Worm (Caenorhabditis elegans) whole organism, L4 larva: ENCODE results near the gene spin-2.

Source experiments
- D1046.2 ChIP-seq: fragments of 200-800 bp; sonication (Bioruptor generic); IDR thresholded peaks from 2 replicates; pipeline ENCODE4 v1.3.6; 2022; ENCODE audit warnings: missing genetic modification characterization, missing compliant biosample characterization
- F44E2.7 ChIP-seq: fragments of 200-800 bp; sonication (Bioruptor generic); IDR thresholded peaks from 2 replicates; pipeline ENCODE4 v2.1.2; 2022; ENCODE audit warnings: missing genetic modification characterization, missing compliant biosample characterization
- F49E8.2 ChIP-seq: sonication (generic microtip); optimal IDR thresholded peaks from 2 replicates; lab custom pipeline; 2016; ENCODE audit warnings: missing compliant biosample characterization, mild to moderate bottlenecking, missing genetic modification characterization, borderline replicate concordance
- R02D3.7 ChIP-seq: fragments of 150-350 bp; sonication (generic microtip); optimal IDR thresholded peaks from 3 replicates; lab custom pipeline; 2014; ENCODE audit warnings: missing biosample characterization, missing genetic modification characterization
- T20F7.1 ChIP-seq: fragments of 200-800 bp; sonication (Bioruptor generic); optimal IDR thresholded peaks from 2 replicates; lab custom pipeline; 2018; ENCODE audit warnings: mild to moderate bottlenecking, missing genetic modification characterization, missing compliant biosample characterization
- Y75B8A.6 ChIP-seq: fragments of 200-800 bp; sonication (Bioruptor generic); IDR thresholded peaks from 2 replicates; pipeline ENCODE4 v1.3.6; 2022; ENCODE audit warnings: missing genetic modification reagents, missing genetic modification characterization, missing compliant biosample characterization
- ZK337.2 ChIP-seq: fragments of 200-800 bp; sonication (Bioruptor generic); IDR thresholded peaks from 2 replicates; pipeline ENCODE4 v1.3.6; 2022; ENCODE audit warnings: missing genetic modification reagents, missing genetic modification characterization, missing compliant biosample characterization
- ZK546.5 ChIP-seq, 2 experiments: sonication (generic microtip); optimal IDR thresholded peaks; 2 replicates each; lab custom pipeline; 2017; ENCODE audit warnings: missing biosample characterization in 2 of 2, missing genetic modification characterization in 2 of 2
- aha-1 ChIP-seq: fragments of 150-350 bp; peaks from one replicate; lab custom pipeline; 2014; ENCODE audit warnings: missing biosample characterization, missing genetic modification characterization
- aly-2 ChIP-seq: sonication (generic microtip); optimal IDR thresholded peaks from 2 replicates; lab custom pipeline; 2018; ENCODE audit warnings: missing biosample characterization, missing genetic modification characterization
- ama-1 ChIP-seq: fragments of 150-350 bp; optimal IDR thresholded peaks from 2 replicates; lab custom pipeline; 2014; ENCODE audit warnings: inconsistent platforms, mixed read lengths
- ceh-20 ChIP-seq: fragments of 200-800 bp; sonication (Bioruptor generic); IDR thresholded peaks from 2 replicates; pipeline ENCODE4 v1.3.6; 2022; ENCODE audit warnings: missing genetic modification reagents, missing genetic modification characterization, missing compliant biosample characterization
- ceh-28 ChIP-seq: fragments of 150-350 bp; optimal IDR thresholded peaks from 2 replicates; lab custom pipeline; 2014; ENCODE audit warnings: missing biosample characterization, missing genetic modification reagents, missing genetic modification characterization
- ceh-32 ChIP-seq: sonication (generic microtip); optimal IDR thresholded peaks from 2 replicates; lab custom pipeline; 2016; ENCODE audit warnings: mild to moderate bottlenecking, missing genetic modification characterization, missing compliant biosample characterization; ENCODE audit not compliant: poor library complexity
- ceh-44 ChIP-seq: fragments of 200-800 bp; sonication (Bioruptor generic); IDR thresholded peaks from 2 replicates; pipeline ENCODE4 v1.3.6; 2022; ENCODE audit warnings: missing genetic modification reagents, missing genetic modification characterization, missing compliant biosample characterization
- ctbp-1 ChIP-seq: fragments of 200-800 bp; sonication (Bioruptor generic); IDR thresholded peaks from 2 replicates; pipeline ENCODE4 v1.3.6; 2022; ENCODE audit warnings: missing genetic modification reagents, missing genetic modification characterization, missing compliant biosample characterization
- daf-19 ChIP-seq: fragments of 200-800 bp; sonication (Bioruptor generic); conservative IDR thresholded peaks from 2 replicates; pipeline ENCODE4 v1.3.6; 2022; ENCODE audit warnings: missing genetic modification characterization, missing compliant biosample characterization
- daf-8 ChIP-seq: fragments of 200-800 bp; sonication (Bioruptor generic); IDR thresholded peaks from 2 replicates; pipeline ENCODE4 v1.3.6; 2022; ENCODE audit warnings: missing genetic modification characterization, missing compliant biosample characterization
- dmd-6 ChIP-seq: fragments of 200-800 bp; sonication (Bioruptor generic); IDR thresholded peaks from 2 replicates; pipeline ENCODE4 v1.3.6; 2022; ENCODE audit warnings: missing genetic modification reagents, missing genetic modification characterization, missing compliant biosample characterization
- dmd-8 ChIP-seq: fragments of 200-800 bp; sonication (Bioruptor generic); IDR thresholded peaks from 2 replicates; pipeline ENCODE4 v1.3.6; 2022; ENCODE audit warnings: missing genetic modification characterization, missing compliant biosample characterization
- dmd-9 ChIP-seq: fragments of 200-800 bp; sonication (Bioruptor generic); IDR thresholded peaks from 2 replicates; pipeline ENCODE4 v1.3.6; 2022; ENCODE audit warnings: missing genetic modification reagents, missing genetic modification characterization, missing compliant biosample characterization
- dpl-1 ChIP-seq: fragments of 150-350 bp; optimal IDR thresholded peaks from 2 replicates; lab custom pipeline; 2014; ENCODE audit warnings: missing biosample characterization, missing genetic modification reagents, missing genetic modification characterization
- dve-1 ChIP-seq: sonication (generic microtip); optimal IDR thresholded peaks from 2 replicates; lab custom pipeline; 2017; ENCODE audit warnings: antibody characterized with exemption, mild to moderate bottlenecking, missing genetic modification characterization, missing compliant biosample characterization; ENCODE audit not compliant: insufficient read depth
- egl-43 ChIP-seq: fragments of 200-800 bp; sonication (Bioruptor generic); IDR thresholded peaks from 2 replicates; pipeline ENCODE4 v1.3.6; 2022; ENCODE audit warnings: missing genetic modification reagents, missing genetic modification characterization, missing compliant biosample characterization
- fkh-10 ChIP-seq: fragments of 150-350 bp; optimal IDR thresholded peaks from 2 replicates; lab custom pipeline; 2014; ENCODE audit warnings: missing biosample characterization, missing genetic modification reagents, missing genetic modification characterization
- fos-1 ChIP-seq: fragments of 150-350 bp; optimal IDR thresholded peaks from 2 replicates; lab custom pipeline; 2014; ENCODE audit warnings: missing biosample characterization, missing genetic modification characterization
- gei-8 ChIP-seq: fragments of 200-800 bp; sonication (Bioruptor generic); optimal IDR thresholded peaks from 2 replicates; lab custom pipeline; 2018; ENCODE audit warnings: mild to moderate bottlenecking, missing genetic modification characterization, missing compliant biosample characterization
- hlh-11 ChIP-seq: fragments of 200-800 bp; sonication (Bioruptor generic); optimal IDR thresholded peaks from 2 replicates; lab custom pipeline; 2018; ENCODE audit warnings: mild to moderate bottlenecking, missing genetic modification characterization, missing compliant biosample characterization
- hlh-30 ChIP-seq: sonication (generic microtip); optimal IDR thresholded peaks from 2 replicates; lab custom pipeline; 2017; ENCODE audit warnings: antibody characterized with exemption, mild to moderate bottlenecking, missing genetic modification characterization, missing compliant biosample characterization; ENCODE audit not compliant: insufficient read depth
- jun-1 ChIP-seq: fragments of 150-350 bp; optimal IDR thresholded peaks from 2 replicates; lab custom pipeline; 2014; ENCODE audit warnings: missing biosample characterization, missing genetic modification reagents, missing genetic modification characterization
- lim-7 ChIP-seq: fragments of 200-800 bp; sonication (Bioruptor generic); IDR thresholded peaks from 2 replicates; pipeline ENCODE4 v1.3.6; 2022; ENCODE audit warnings: missing genetic modification characterization, missing compliant biosample characterization
- lin-15B ChIP-seq: fragments of 150-350 bp; sonication (generic microtip); optimal IDR thresholded peaks from 3 replicates; lab custom pipeline; 2014; ENCODE audit warnings: missing biosample characterization, missing genetic modification characterization
- lin-29 ChIP-seq: fragments of 200-800 bp; sonication (Bioruptor generic); IDR thresholded peaks from 2 replicates; pipeline ENCODE4 v1.3.6; 2022; ENCODE audit warnings: missing genetic modification reagents, missing genetic modification characterization, missing compliant biosample characterization
- nhr-25 ChIP-seq: sonication (generic microtip); optimal IDR thresholded peaks from 2 replicates; lab custom pipeline; 2017; ENCODE audit warnings: missing genetic modification characterization, mild to moderate bottlenecking, missing compliant biosample characterization, antibody characterized with exemption, moderate library complexity, borderline replicate concordance; ENCODE audit not compliant: insufficient read depth
- nhr-28 ChIP-seq: fragments of 150-350 bp; optimal IDR thresholded peaks from 2 replicates; lab custom pipeline; 2014; ENCODE audit warnings: missing biosample characterization, missing genetic modification characterization
- nhr-76 ChIP-seq: fragments of 150-350 bp; optimal IDR thresholded peaks from 2 replicates; lab custom pipeline; 2014; ENCODE audit warnings: missing biosample characterization, missing genetic modification characterization
- nhr-77 ChIP-seq: fragments of 150-350 bp; optimal IDR thresholded peaks from 2 replicates; lab custom pipeline; 2014; ENCODE audit warnings: missing biosample characterization, missing genetic modification characterization
- rbr-2 ChIP-seq: sonication (generic microtip); optimal IDR thresholded peaks from 2 replicates; lab custom pipeline; 2016; ENCODE audit warnings: missing genotype, missing genetic modification characterization, missing compliant biosample characterization
- set-16 ChIP-seq: fragments of 200-800 bp; sonication (Bioruptor generic); IDR thresholded peaks from 2 replicates; pipeline ENCODE4 v1.3.6; 2022; ENCODE audit warnings: missing genetic modification reagents, missing genetic modification characterization, missing compliant biosample characterization
- spr-3 ChIP-seq: fragments of 200-800 bp; sonication (Bioruptor generic); optimal IDR thresholded peaks from 2 replicates; lab custom pipeline; 2018; ENCODE audit warnings: mild to moderate bottlenecking, missing genetic modification characterization, missing compliant biosample characterization
- tag-97 ChIP-seq: fragments of 200-800 bp; sonication (Bioruptor generic); IDR thresholded peaks from 2 replicates; pipeline ENCODE4 v1.3.6; 2022; ENCODE audit warnings: missing genetic modification characterization, missing compliant biosample characterization
- unc-39 ChIP-seq: sonication (generic microtip); optimal IDR thresholded peaks from 2 replicates; lab custom pipeline; 2017; ENCODE audit warnings: missing biosample characterization, missing genetic modification characterization
- unc-62 ChIP-seq, 3 experiments: fragments of 150-350 bp in 1 of 3; sonication (generic microtip); optimal IDR thresholded peaks in 2 of 3; peaks in 1 of 3; 1 replicate in 1 of 3; 2 replicates in 2 of 3; lab custom pipeline; 2014 to 2017; ENCODE audit warnings: missing biosample characterization in 3 of 3, missing genetic modification characterization in 3 of 3, missing genetic modification reagents in 3 of 3, missing genotype in 1 of 3
- zfp-2 ChIP-seq: sonication (generic microtip); optimal IDR thresholded peaks from 2 replicates; lab custom pipeline; 2016; ENCODE audit warnings: mild to moderate bottlenecking, missing genetic modification characterization, missing compliant biosample characterization
- zfp-3 ChIP-seq: fragments of 200-800 bp; sonication (Bioruptor generic); conservative IDR thresholded peaks from 2 replicates; pipeline ENCODE4 v1.3.6; 2022; ENCODE audit warnings: missing genetic modification reagents, missing genetic modification characterization, missing compliant biosample characterization
- zip-2 ChIP-seq: fragments of 150-350 bp; optimal IDR thresholded peaks from 2 replicates; lab custom pipeline; 2014; ENCODE audit warnings: missing biosample characterization, missing genetic modification characterization

Gene spin-2

DNA sequence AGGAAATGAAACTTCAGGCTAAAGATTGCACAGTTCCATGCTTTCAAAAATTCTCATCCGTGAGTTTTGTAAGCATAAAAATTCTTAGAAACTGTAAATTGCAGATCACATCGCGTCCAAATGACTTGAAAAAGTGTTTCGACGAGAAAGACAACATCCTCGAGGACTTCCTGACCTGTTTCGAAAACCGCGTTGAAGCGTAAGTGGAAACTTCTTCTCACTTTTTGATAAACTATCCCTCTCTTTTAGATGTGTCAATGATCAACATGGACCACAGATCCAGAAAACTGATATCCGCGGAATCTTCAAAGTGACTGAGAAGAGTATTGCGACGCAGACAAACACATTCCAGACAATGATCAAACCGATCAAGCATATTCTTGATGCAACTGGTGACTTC, 5.9 kb upstream of the spin-2 start (continued):
- TF ChIP-seq ceh-32 (no peak), ZK546.5 (tag; optimal IDR thresholded peaks at IDR 0.05; lab: Kevin White, UChicago) (no peak), gei-8 (GFP tag; lab: Kevin White, UChicago) (no peak), dpl-1 (GFP tag; lab: Kevin White, UChicago) (no peak), ceh-44 (GFP tag; lab: Robert Waterston, UW) (no peak), set-16 (GFP tag; lab: Robert Waterston, UW) (no peak), dmd-6 (GFP tag; lab: Robert Waterston, UW) (no peak), aha-1 (tag; lab: Kevin White, UChicago) (peak; percentile 9)

DNA sequence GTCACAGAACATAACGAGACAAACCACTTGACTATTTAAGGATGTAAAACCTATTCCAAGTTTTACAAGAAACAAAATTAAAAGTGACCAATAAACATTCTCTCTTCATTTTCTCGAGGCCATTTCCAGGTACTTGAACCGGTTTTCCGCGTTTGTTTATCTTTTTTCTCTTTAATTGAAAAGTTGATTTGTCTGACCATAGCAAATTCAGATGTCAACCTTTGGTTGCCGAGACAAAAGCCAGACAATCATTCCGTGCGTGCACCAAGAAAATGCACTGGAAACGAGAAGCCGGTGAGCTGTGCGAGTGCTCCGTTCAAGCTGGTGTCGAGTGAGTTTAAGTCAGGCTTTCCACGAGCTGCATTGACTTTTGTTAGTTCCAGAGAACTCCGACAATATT, 4.7 kb upstream of the spin-2 start:
- TF ChIP-seq zfp-2 (tag; lab: Kevin White, UChicago): no peak
- no peak for TF ChIP-seq tag-97 (GFP tag; lab: Robert Waterston, UW)
- peak; percentile 39 for TF ChIP-seq ama-1
- TF ChIP-seq aly-2 (tag; lab: Kevin White, UChicago): no peak
- no peak for TF ChIP-seq lin-29 (GFP tag; lab: Robert Waterston, UW)
- 0 out of 2 replicates have a peak, but pooled peaks have one; percentile 17 for TF ChIP-seq D1046.2 (GFP tag; lab: Robert Waterston, UW)
- no peak for TF ChIP-seq dmd-9
- 0 out of 2 replicates have a peak, but pooled peaks have one; percentile 40 for TF ChIP-seq egl-43 (GFP tag; lab: Robert Waterston, UW)
- no peak for TF ChIP-seq jun-1 (tag; lab: Kevin White, UChicago)
- TF ChIP-seq Y75B8A.6: no peak
- TF ChIP-seq R02D3.7 (tag; lab: Kevin White, UChicago): no peak
- no peak for TF ChIP-seq dmd-8 (GFP tag; lab: Robert Waterston, UW)
- TF ChIP-seq F49E8.2: no peak
- TF ChIP-seq nhr-76: no peak
- no peak for TF ChIP-seq nhr-77 (tag; lab: Kevin White, UChicago)
- peak in 1 of 2 experiments; percentile 98 for TF ChIP-seq unc-62 (GFP tag; optimal IDR thresholded peaks at IDR 0.05 in 1 of 2; lab: Kevin White, UChicago)
- TF ChIP-seq unc-62 (tag; optimal IDR thresholded peaks at IDR 0.05; lab: Kevin White, UChicago): no peak
- no peak for TF ChIP-seq nhr-25 (tag; lab: Kevin White, UChicago)
- TF ChIP-seq F44E2.7 (GFP tag; lab: Robert Waterston, UW): no peak
- TF ChIP-seq T20F7.1 (GFP tag; lab: Kevin White, UChicago): no peak
- no peak for TF ChIP-seq unc-39 (tag; lab: Kevin White, UChicago)
- no peak for TF ChIP-seq daf-8 (GFP tag; lab: Robert Waterston, UW)
- TF ChIP-seq fkh-10 (GFP tag; lab: Kevin White, UChicago): no peak
- no peak for TF ChIP-seq ZK337.2
- 0 out of 2 replicates have a peak, but pooled peaks have one; percentile 21 for TF ChIP-seq ceh-20
- TF ChIP-seq dmd-6 (GFP tag; lab: Robert Waterston, UW): no peak
- no peak for TF ChIP-seq hlh-30 (tag; lab: Kevin White, UChicago)
- TF ChIP-seq ctbp-1: 0 out of 2 replicates have a peak, but pooled peaks have one; percentile 31
- TF ChIP-seq, all 104 proteins: peak for 6

DNA sequence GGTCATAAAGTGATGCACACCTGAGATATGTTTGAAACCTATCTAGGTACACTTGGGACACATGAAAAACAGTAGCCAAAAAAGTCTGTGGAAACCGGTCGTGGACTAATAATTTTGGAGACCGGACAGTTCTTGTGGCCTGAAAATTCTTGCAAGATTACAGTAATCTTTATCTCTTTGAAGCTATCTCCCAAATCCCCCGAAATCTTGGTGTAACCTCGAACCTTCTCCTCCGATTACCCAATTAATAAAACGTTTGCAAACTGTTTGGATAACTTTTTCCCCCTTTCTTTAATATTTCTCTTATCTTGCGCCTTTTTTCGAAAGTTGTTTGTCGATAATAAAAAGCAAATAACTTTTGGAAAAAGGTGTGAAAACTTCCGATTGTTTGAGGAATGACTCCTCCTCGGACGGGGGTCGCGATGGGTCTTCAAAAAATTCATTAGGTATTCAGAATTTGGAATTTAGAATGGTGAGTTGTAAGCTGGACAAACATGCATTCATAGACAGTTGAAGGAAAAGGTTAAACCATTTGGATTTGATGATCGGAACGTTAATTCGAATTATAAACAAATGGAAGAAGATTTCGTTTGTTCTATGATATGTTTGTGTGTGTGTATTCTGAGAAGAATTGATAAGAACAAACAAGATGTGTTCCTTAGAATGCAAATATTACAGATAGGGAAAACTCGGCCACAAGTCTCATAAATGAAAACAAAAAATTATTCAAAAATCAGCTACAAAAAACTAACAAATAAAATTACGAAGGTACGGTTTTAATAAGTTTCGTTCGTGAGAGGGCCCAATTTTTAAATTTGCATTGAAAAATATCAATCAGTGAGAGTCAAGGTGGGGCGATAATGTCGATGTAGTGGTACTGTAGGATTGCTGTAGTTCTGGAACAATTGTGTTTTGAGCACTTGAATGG, 3.7 kb upstream of the spin-2 start:
- no peak for TF ChIP-seq daf-19 (GFP tag; lab: Robert Waterston, UW)
- no peak for TF ChIP-seq R02D3.7 (tag; lab: Kevin White, UChicago)
- TF ChIP-seq dve-1 (tag; lab: Kevin White, UChicago): peak; percentile 39
- 0 out of 2 replicates have a peak, but pooled peaks have one; percentile 38 for TF ChIP-seq lim-7 (GFP tag; lab: Robert Waterston, UW)
- TF ChIP-seq lin-15B (tag; lab: Kevin White, UChicago): no peak
- TF ChIP-seq F49E8.2: no peak
- peak; percentile 85 for TF ChIP-seq aha-1 (tag; lab: Kevin White, UChicago)
- peak; percentile 81 for TF ChIP-seq nhr-25 (tag; lab: Kevin White, UChicago)
- TF ChIP-seq ceh-28: no peak
- no peak for TF ChIP-seq set-16 (GFP tag; lab: Robert Waterston, UW)
- TF ChIP-seq zfp-3: peak; percentile 51; the same call in 1 of the 2 replicates
- TF ChIP-seq rbr-2 (tag; lab: Kevin White, UChicago): no peak
- no peak for TF ChIP-seq spr-3 (GFP tag; lab: Kevin White, UChicago)
- no peak for TF ChIP-seq aly-2 (tag; lab: Kevin White, UChicago)
- no peak for TF ChIP-seq nhr-28 (tag; lab: Kevin White, UChicago)
- no peak for TF ChIP-seq fos-1 (tag; lab: Kevin White, UChicago)
- TF ChIP-seq zip-2 (tag; lab: Kevin White, UChicago): no peak
- 0 out of 2 replicates have a peak, but pooled peaks have one; percentile 18 for TF ChIP-seq dmd-6 (GFP tag; lab: Robert Waterston, UW)
- no peak for TF ChIP-seq hlh-11 (tag; lab: Kevin White, UChicago)
